Worm (Caenorhabditis elegans) whole organism, dauer: ENCODE data around the gene nhr-214.

Source experiments
- unc-62 ChIP-seq: sonication (generic microtip); optimal IDR thresholded peaks from 2 replicates; lab custom pipeline; 2017; ENCODE audit warnings: missing biosample characterization, missing genetic modification reagents, missing genetic modification characterization

nhr-214 gene

DNA sequence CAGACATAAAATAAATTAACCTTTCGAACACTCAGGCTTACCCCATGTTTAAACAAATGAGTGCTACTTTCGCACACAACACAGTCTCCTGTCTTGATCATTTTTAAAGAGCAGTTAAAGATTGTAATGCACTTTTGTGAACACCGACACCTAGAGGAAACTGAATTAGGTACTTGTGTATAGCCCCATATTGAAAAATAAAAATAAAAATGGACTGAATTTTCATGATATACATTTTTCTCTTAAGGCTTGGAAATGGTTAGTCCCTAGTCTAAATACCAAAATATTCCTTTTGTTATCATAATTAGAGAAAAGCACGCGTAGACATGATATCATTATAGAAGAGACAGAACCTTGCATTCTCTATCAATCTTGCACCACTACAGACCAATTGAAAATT is at the start of gene nhr-214:
Gene nhr-214, minus strand, starts transcription at position 101 of the 400 bp plus-strand sequence.
- TF ChIP-seq unc-62 (GFP tag; lab: Kevin White, UChicago) = no peak

DNA sequence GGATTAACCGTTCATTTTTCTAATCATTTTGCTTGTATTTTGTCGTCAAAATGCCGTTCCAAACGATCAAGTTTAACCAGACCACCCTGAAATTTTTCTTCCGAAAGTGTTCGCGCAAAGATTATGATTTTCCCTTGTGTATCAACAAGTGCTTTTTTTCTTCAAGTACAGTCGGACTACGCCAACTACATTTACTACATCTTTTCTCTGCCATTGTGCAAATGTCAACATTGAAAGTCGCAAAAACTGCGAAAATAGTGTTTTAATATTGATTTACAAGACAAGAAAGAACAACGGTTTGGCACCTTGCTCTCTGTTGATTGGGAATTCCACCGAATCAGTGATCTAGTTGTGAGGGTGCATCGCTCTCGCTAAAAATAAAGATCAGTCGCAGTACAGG is 48.9 kb upstream of the nhr-214 start:
- TF ChIP-seq unc-62 (GFP tag; lab: Kevin White, UChicago) = no peak

DNA sequence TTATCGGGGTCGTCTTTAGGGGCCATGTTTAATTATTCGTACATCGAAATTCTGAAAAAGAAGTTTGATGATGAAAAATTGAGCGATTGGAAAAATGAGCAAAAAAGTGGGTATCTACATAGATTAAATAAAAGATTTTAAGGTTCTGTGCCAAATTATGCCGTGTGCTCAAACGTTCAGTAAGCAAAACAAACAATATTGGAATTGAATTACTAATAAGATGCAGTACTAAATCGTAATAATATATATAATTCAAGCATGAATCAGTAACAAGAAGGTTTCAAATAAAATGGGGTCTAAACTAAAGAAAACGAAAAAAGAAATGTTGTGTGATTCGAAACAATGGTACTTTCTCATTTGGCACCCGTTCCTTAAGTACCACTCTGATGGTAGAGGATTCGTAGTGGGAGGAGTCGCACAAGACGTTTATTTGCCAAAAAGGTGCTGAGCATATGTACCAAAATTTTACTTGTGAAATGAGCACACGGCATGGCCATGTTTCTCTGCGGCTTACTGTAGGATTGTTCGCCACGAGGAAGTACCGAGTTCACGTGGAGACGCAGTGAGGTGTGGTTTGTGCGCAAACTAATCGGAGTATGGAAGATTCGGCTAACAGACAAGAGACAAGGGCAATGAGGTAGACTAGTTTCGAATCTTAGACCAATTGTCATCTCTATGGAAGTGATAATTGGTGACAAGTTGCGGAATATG is 47.8 kb upstream of the nhr-214 start, which contains the start of gene pgp-14:
Gene pgp-14, minus strand, starts transcription at position 51 of the 711 bp plus-strand sequence.
- no peak for TF ChIP-seq unc-62 (GFP tag; lab: Kevin White, UChicago)

DNA sequence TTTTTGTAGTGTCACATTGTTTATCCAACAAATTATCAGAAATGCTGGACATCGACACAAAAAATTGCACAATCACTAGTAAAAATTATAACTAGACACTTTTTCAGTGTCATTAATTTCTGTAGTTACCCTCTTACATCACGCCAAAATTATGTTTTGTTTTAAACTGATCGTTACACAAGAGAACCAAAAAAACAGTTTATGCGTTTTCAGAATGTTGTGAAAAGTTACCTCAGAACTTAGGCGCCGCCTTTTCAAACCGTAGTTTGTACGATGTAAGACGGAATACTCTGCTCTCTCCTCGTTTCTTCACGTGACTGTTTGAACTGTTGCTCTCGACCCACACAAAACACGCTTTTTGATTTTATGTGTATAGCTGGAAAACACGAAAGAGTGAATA is 36.6 kb upstream of the nhr-214 start, which contains the start of gene pgp-13:
Gene pgp-13, plus strand, starts transcription at position 301 of the 400 bp plus-strand sequence.
- TF ChIP-seq unc-62 (GFP tag; lab: Kevin White, UChicago) = no peak

DNA sequence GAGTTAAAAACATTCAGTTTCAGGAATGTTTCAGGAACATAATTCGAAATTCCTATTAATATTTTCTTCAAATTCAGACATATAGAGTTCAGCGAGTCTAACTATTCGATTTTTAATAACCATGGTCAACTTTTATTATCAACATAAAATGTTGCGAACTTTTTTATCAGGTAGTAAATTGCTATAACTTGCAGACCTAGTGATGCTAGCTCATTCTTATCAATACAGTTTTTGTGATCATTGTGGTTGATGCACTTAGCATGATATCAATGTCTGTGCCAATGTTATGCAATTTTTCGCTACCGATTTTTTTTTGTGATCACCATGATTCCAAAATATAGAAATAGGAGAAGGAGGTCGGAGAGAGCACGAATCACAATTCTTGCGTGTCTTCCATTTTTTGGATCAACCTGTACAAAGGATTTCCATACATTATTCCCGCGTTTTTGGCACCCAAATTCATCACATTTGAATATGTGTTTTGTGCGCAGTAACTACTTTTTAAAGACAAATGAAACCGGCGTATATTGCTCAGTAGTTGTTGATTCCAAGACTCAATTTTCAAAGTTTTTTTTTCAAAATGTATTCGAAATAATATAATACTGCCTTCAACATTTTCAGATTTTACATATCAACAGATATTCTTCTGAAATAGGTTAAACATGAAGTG is 29.5 kb upstream of the nhr-214 start, which contains the start of gene pgp-12:
Gene pgp-12, plus strand, starts transcription at position 620 of the 670 bp plus-strand sequence.
- TF ChIP-seq unc-62 (GFP tag; lab: Kevin White, UChicago) = no peak

DNA sequence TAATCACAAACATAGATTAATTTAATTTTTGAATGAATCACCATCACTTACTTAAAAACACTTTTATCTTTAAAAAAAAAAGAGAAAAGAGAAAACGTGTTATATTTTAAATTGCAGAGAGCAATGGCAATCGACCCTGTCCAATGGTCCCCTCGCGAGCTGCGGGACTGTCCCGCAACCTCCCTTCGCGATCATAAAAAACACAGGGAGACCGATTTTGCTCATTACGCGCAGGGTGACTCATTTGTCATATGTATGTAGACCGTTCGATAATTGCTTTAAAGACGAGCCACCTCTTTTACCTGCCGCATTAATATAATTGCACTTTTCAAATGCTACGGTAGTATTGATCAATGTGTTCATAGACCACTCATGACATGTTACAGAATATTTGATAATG is 28.2 kb upstream of the nhr-214 start:
- TF ChIP-seq unc-62 (GFP tag; lab: Kevin White, UChicago) = no peak

DNA sequence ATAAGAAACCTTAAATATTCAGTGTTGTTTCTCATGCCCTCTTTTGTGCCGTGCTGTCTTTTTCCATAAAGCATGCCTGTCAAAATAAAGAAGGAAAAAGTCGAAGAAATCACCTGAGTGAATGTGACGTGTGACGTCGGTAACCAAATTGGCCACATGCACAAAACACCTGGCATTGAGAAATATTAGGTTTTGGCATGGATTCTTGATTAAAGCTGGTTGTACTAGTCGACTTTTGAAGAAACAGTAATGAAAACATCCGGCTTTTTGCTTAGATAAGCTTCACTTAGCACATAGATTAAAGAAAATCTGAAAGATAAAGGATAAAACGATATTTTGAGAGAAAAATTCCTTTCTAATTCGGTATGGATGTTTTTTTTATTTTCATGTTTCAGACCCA is 24.3 kb upstream of the nhr-214 start:
- TF ChIP-seq unc-62 (GFP tag; lab: Kevin White, UChicago) = no peak

DNA sequence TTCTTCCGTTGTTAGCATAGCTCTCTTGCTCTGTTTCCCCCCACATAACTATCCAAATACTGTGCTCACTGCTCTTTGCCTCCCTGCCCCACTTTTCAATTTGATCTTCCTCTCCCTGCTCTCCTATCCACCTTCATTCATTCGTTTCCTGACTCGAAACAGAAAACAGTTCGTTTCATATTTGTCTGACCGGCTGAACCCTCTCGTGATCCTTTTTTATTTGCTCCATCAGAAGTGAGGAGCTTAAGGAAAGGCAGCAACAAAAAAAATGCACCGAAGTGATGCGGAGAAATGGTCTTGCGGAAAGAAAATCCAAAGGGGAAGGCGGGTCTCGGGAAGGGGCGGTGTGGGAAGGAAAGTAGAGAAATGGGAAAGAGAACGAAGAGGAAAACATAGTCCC is 19.6 kb upstream of the nhr-214 start:
- TF ChIP-seq unc-62 (GFP tag; lab: Kevin White, UChicago) = no peak

DNA sequence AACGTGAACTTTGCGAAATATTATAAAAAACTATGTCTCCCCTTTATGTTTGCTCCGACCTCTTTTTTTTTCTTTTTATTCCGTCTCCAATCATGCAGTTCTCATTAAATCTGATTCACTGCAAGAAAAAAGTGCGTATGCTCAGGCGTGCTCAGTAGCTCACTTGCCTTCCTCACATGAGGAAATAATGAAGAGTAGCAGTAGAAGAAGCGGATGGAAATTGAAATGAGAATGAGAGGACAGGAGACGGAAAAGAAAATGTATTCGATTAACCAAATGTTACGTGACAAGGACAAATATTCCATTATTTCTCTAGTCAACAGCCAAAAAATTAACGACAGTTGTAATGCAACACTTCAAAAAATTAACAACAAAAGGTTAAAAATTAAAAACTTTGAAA is 11.2 kb upstream of the nhr-214 start:
- no peak for TF ChIP-seq unc-62 (GFP tag; lab: Kevin White, UChicago)

DNA sequence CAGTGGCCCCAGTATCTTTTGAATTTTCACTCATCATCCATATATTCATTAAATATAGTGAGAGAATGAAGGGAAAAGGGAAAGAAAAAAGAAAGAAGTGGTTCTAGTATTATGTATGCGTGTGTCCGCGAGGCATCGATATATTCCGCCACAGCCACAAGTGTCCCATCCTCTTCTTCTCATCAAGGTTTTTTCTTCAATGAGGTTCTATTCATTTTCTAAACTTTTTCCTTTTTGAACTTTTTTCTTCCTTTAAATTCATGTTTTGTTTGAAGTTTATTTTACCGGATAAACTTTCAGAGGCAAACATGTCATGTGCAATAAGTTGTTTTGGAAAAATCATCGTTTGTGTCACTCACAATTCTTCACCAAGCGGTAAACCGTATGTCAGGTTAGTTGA is 10.5 kb upstream of the nhr-214 start, which contains the start of gene rgs-2:
Gene rgs-2, plus strand, starts transcription at position 301 of the 400 bp plus-strand sequence.
- no peak for TF ChIP-seq unc-62 (GFP tag; lab: Kevin White, UChicago)

DNA sequence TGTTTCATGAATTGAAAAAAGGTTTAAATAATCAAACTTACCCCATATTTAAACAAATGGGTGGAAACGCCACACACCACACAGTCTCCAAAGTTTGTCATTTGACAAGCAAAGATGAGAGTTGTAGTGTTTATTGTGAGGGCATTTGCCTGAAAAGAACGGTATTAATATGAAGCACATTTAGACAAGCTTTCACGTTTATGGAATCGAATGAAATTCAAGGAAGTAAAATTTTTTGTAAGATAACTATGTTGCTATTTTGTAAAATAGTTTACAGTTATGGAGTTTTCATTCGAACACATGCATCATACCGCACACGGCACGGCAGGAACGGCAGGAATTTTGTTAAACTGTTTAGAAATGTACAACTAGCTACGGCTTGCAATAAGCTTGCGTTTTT is 2.9 kb upstream of the nhr-214 start, which contains the start of gene nhr-272:
Gene nhr-272, minus strand, starts transcription at position 101 of the 400 bp plus-strand sequence.
- no peak for TF ChIP-seq unc-62 (GFP tag; lab: Kevin White, UChicago)

DNA sequence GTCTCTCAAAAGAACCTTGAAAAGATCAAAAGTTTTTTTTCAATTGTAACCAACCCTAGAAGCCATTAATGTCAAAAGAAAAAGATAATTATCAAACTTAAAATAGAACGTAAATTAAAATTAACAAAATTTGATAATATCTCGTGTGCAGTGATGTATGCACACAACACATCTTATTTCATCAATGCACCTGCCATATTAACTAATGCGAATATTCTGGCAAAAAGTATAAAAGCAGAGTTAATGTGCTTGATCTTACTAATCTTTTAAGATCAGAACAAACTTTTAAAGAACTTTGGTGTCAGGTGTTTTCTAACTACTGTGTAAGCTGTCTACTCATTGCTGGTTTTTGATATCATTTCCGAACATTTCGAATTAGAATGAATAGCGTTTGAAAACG is 850 bp upstream of the nhr-214 start:
- TF ChIP-seq unc-62 (GFP tag; lab: Kevin White, UChicago) = no peak

DNA sequence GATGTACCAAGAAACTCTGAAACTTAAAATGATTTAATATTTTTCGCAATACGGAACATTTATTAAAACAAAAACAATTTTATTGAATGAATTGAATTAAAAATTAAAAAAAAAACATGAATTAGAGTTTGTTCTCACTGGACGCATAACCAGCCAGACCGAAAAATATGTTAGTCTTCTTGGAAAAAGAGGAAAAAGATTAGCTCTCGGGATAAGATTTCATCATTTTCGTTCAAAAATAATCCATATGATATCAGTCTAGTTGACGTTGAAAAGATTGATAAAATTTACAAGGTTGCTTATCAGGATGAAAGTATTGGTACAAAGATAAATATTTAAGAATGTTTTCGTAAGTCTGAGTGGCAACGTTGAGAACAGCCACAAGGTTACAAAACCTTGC is 1.4 kb downstream of the nhr-214 start, which contains the start of gene nhr-26:
Gene nhr-26, minus strand, starts transcription at position 10 of the 400 bp plus-strand sequence.
- TF ChIP-seq unc-62 (GFP tag; lab: Kevin White, UChicago) = no peak

DNA sequence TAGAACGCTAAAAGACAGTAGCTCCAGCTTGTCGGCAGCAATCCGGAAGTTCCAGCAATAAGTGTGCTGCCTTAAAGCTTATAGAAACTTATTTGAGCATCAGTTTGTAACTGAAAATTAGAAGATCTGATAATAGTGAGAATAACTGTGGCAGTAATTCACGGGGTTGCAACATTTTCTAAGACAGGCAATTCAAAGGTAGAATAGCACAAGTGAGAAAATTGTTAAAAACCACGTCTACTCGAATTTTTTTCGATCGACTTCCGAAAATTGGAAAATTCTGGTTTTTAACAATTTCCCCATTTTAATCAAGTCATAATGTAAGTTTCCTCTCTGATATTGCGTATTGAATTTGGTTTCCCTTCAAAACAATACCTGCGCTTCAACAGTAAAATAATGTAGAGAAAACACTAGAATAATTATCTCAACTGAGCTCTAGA is 8.7 kb downstream of the nhr-214 start:
- no peak for TF ChIP-seq unc-62 (GFP tag; lab: Kevin White, UChicago)

DNA sequence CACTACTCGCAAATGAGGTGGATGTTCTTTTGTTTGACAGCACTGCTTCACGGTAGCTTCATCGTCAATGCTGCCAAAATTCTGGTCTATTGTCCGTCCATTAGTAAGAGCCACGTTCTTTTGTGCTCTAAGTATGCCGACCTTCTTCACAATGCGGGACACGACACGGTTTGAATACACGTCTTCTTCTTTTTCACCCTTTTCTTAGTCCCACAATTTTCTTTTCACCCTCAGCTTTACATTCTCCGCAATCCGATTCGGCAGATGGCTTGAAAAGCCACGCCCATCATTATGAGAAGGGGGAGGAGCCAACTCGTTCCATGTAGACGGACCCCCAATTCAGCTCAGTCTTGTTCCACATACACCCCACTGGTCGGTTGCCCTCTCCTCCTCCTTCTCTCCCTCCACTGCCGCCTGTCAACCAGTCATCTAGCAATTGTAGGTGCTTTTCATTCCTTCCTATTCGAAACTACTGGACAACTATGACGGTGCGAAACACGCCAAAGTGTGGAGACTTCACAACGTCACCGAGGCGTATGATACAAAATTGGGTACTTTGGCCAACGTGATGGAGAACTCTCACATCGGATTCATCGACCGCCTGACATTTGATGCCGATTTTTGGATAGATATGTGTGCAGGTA is 10.0 kb downstream of the nhr-214 start:
- no peak for TF ChIP-seq unc-62 (GFP tag; lab: Kevin White, UChicago)

DNA sequence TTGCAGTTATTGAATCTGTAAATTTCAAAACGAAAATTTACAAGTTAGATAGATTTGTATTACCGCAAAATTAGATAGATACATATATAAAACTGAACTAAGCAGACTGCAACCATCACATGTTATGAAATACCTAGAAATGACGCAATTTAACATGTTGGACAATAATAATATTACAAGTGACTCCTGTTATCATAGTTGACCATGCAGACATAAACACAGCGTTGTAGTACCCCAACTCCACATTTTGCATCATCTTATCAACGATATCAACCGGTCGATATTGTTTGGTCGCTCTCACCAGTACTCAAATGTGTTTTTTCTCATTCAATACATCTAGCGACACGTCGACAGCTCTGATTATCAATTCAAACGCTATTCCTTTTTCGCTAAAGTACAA is 10.6 kb downstream of the nhr-214 start, which contains the start of gene ugt-50:
Gene ugt-50, plus strand, starts transcription at position 268 of the 400 bp plus-strand sequence.
- TF ChIP-seq unc-62 (GFP tag; lab: Kevin White, UChicago) = no peak
